Worm (Caenorhabditis elegans): ENCODE measurements around the gene C47A10.16.

Gene C47A10.16

ce11 chrV:17765077-17765476, at the start of gene C47A10.16, which contains the start of gene srh-283:
Gene C47A10.16 (minus strand): TSS chrV:17765177.
Gene srh-283 (plus strand): TSS chrV:17765348.
- TF ChIP-seq cog-1 (tag; optimal IDR thresholded peaks at IDR 0.05) (no peak), tab-1 (GFP tag; IDR thresholded peaks at IDR 0.05) (no peak), T22C8.4 (GFP tag; IDR thresholded peaks at IDR 0.05) (no peak), flt-1 (GFP tag; IDR thresholded peaks at IDR 0.05) (no peak), ref-1 (GFP tag; conservative IDR thresholded peaks at IDR 0.05) (no peak), ztf-29 (GFP tag; IDR thresholded peaks at IDR 0.05) (no peak), med-1 (GFP tag; optimal IDR thresholded peaks at IDR 0.05; ENCODE audit: insufficient read depth) (no peak), ztf-23 (GFP tag; IDR thresholded peaks at IDR 0.05) (no peak), klf-2 (GFP tag; conservative IDR thresholded peaks at IDR 0.05) (no peak)

DNA sequence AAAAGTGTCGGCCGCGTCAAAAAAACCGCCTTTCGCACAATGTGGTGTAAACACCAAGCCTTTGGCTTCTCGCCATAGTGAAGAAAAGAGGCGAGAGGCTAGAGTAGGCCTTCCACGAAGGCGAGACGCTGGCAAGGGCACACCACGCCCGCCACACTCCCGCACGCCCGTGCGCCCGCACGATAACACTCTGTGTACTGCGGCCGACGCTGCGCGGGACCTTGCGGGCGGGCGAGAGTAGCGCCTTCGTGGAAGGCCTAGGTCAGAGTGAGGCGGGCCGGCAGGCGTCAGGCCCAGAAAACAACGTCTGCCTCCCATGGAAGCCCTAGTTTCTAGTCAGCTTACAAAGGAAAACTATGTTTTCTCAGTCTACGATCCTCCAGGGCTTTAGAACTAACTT, 47.1 kb upstream of the C47A10.16 start:
- TF ChIP-seq T22C8.4 (GFP tag; IDR thresholded peaks at IDR 0.05) (no peak), ztf-29 (GFP tag; IDR thresholded peaks at IDR 0.05) (no peak), med-1 (GFP tag; optimal IDR thresholded peaks at IDR 0.05; ENCODE audit: insufficient read depth) (no peak), cog-1 (tag; optimal IDR thresholded peaks at IDR 0.05) (no peak), klf-2 (GFP tag; conservative IDR thresholded peaks at IDR 0.05) (no peak), ztf-23 (GFP tag; IDR thresholded peaks at IDR 0.05) (no peak), flt-1 (GFP tag; IDR thresholded peaks at IDR 0.05) (no peak), ref-1 (GFP tag; conservative IDR thresholded peaks at IDR 0.05) (no peak), tab-1 (GFP tag; IDR thresholded peaks at IDR 0.05) (no peak)

ce11 chrV:17810053-17810452, 45.1 kb upstream of the C47A10.16 start, which contains the start of gene srh-296:
Gene srh-296 (plus strand): TSS chrV:17810353.
- TF ChIP-seq ztf-23 (GFP tag; IDR thresholded peaks at IDR 0.05) = no peak
- TF ChIP-seq med-1 (GFP tag; optimal IDR thresholded peaks at IDR 0.05; ENCODE audit: insufficient read depth) = no peak
- TF ChIP-seq T22C8.4 (GFP tag; IDR thresholded peaks at IDR 0.05) = no peak
- no peak for TF ChIP-seq flt-1 (GFP tag; IDR thresholded peaks at IDR 0.05)
- TF ChIP-seq ztf-29 (GFP tag; IDR thresholded peaks at IDR 0.05) = no peak
- no peak for TF ChIP-seq tab-1 (GFP tag; IDR thresholded peaks at IDR 0.05)
- no peak for TF ChIP-seq ref-1 (GFP tag; conservative IDR thresholded peaks at IDR 0.05)
- TF ChIP-seq cog-1 (tag; optimal IDR thresholded peaks at IDR 0.05) = no peak
- TF ChIP-seq klf-2 (GFP tag; conservative IDR thresholded peaks at IDR 0.05) = no peak

ce11 chrV:17805323-17805722, 40.3 kb upstream of the C47A10.16 start, which contains the start of gene srh-291:
Gene srh-291 (plus strand): TSS chrV:17805623.
- TF ChIP-seq ztf-23 (GFP tag; IDR thresholded peaks at IDR 0.05) (no peak), cog-1 (tag; optimal IDR thresholded peaks at IDR 0.05) (no peak), ref-1 (GFP tag; conservative IDR thresholded peaks at IDR 0.05) (no peak), T22C8.4 (GFP tag; IDR thresholded peaks at IDR 0.05) (no peak), tab-1 (GFP tag; IDR thresholded peaks at IDR 0.05) (no peak), ztf-29 (GFP tag; IDR thresholded peaks at IDR 0.05) (no peak), klf-2 (GFP tag; conservative IDR thresholded peaks at IDR 0.05) (no peak), flt-1 (GFP tag; IDR thresholded peaks at IDR 0.05) (no peak), med-1 (GFP tag; optimal IDR thresholded peaks at IDR 0.05; ENCODE audit: insufficient read depth) (no peak)

DNA sequence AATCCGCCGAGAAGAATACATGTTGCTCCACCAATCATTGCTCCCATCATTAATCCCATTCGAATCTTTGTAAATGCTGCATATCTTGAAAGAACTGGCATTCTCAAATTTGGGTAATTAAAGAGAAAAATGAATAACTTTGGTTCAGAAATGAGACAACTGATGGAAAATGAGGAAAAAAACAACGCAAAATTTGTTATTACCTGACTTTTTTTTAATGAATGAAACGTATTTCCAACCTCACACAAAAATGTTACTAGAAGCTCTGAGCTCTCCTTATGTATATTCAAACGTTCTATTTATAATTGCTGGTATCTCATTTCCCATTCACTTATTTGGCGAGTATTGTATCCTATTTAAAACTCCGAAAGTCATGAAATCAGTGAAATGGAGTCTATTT, 37.5 kb upstream of the C47A10.16 start, which contains the start of the genes Y94A7B.11 and srh-292:
TSS of gene Y94A7B.11 (minus strand) at position 101 of the 400 bp plus-strand sequence.
TSS of gene srh-292 (plus strand) at position 251 of the 400 bp plus-strand sequence.
- TF ChIP-seq T22C8.4 (GFP tag; IDR thresholded peaks at IDR 0.05) = no peak
- TF ChIP-seq cog-1 (tag; optimal IDR thresholded peaks at IDR 0.05) = no peak

ce11 chrV:17800538-17800937, 35.6 kb upstream of the C47A10.16 start, which contains the start of gene srh-287:
Gene srh-287 (plus strand): TSS chrV:17800838.
- TF ChIP-seq flt-1 (GFP tag; IDR thresholded peaks at IDR 0.05) = no peak
- no peak for TF ChIP-seq ztf-29 (GFP tag; IDR thresholded peaks at IDR 0.05)
- no peak for TF ChIP-seq tab-1 (GFP tag; IDR thresholded peaks at IDR 0.05)
- no peak for TF ChIP-seq cog-1 (tag; optimal IDR thresholded peaks at IDR 0.05)
- no peak for TF ChIP-seq ref-1 (GFP tag; conservative IDR thresholded peaks at IDR 0.05)
- TF ChIP-seq ztf-23 (GFP tag; IDR thresholded peaks at IDR 0.05) = no peak
- no peak for TF ChIP-seq klf-2 (GFP tag; conservative IDR thresholded peaks at IDR 0.05)
- no peak for TF ChIP-seq med-1 (GFP tag; optimal IDR thresholded peaks at IDR 0.05; ENCODE audit: insufficient read depth)
- no peak for TF ChIP-seq T22C8.4 (GFP tag; IDR thresholded peaks at IDR 0.05)

- TF ChIP-seq tab-1 (GFP tag; IDR thresholded peaks at IDR 0.05) = no peak
- TF ChIP-seq ref-1 (GFP tag; conservative IDR thresholded peaks at IDR 0.05) = no peak
- no peak for TF ChIP-seq klf-2 (GFP tag; conservative IDR thresholded peaks at IDR 0.05)
- TF ChIP-seq ztf-29 (GFP tag; IDR thresholded peaks at IDR 0.05) = no peak
These were observed 33.8 kb upstream of the C47A10.16 start, which contains the start of gene srx-18 for ce11 chrV:17798789-17799188. Gene srx-18 (minus strand): TSS chrV:17798889.

DNA sequence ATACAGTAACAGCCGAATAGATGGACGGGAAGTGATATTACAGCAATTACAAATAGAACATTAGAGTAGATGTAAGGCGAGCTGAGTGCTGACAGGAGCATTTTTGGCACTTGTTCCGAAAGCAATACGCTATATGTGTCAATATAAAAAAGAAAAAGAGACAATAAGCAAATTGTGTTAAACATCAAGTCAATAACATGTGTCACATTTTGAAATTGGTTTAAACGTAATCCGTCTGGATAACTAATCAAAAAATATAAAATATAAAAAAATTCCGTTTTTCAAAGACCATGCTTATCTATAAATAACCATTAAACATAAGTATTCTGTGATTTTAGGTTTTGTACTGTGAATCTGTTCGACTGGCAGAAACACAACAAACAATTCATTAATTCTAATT, 30.7 kb upstream of the C47A10.16 start, which contains the start of gene srh-288:
TSS of gene srh-288 (minus strand) at position 101 of the 400 bp plus-strand sequence.
- TF ChIP-seq klf-2 (GFP tag; conservative IDR thresholded peaks at IDR 0.05) (no peak), ref-1 (GFP tag; conservative IDR thresholded peaks at IDR 0.05) (no peak), T22C8.4 (GFP tag; IDR thresholded peaks at IDR 0.05) (no peak), ztf-23 (GFP tag; IDR thresholded peaks at IDR 0.05) (no peak), cog-1 (tag; optimal IDR thresholded peaks at IDR 0.05) (no peak), flt-1 (GFP tag; IDR thresholded peaks at IDR 0.05) (no peak), tab-1 (GFP tag; IDR thresholded peaks at IDR 0.05) (no peak), med-1 (GFP tag; optimal IDR thresholded peaks at IDR 0.05; ENCODE audit: insufficient read depth) (no peak), ztf-29 (GFP tag; IDR thresholded peaks at IDR 0.05) (no peak)

DNA sequence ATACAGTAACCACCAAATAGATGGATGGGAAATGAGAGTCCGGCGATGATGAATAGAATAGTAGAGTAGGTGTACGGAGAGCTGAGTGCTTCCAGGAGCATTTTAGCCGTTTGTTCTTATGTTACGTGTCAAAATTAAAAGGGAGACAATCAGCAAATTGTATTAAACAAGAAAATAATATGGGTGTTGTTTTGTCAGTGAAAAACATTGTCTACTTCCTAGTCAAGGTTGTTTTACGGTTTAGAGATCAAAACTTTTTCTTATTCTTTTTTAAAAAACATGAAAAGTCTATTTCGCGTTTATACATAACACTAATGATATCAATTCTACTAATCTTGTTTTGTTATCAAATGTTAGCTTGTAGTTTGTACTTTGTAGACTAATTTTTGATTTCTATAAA, 29.0 kb upstream of the C47A10.16 start, which contains the start of gene srh-289:
TSS of gene srh-289 (minus strand) at position 101 of the 400 bp plus-strand sequence.
- TF ChIP-seq tab-1 (GFP tag; IDR thresholded peaks at IDR 0.05) = no peak
- no peak for TF ChIP-seq cog-1 (tag; optimal IDR thresholded peaks at IDR 0.05)
- TF ChIP-seq ref-1 (GFP tag; conservative IDR thresholded peaks at IDR 0.05) = no peak
- no peak for TF ChIP-seq flt-1 (GFP tag; IDR thresholded peaks at IDR 0.05)
- no peak for TF ChIP-seq ztf-23 (GFP tag; IDR thresholded peaks at IDR 0.05)
- no peak for TF ChIP-seq klf-2 (GFP tag; conservative IDR thresholded peaks at IDR 0.05)
- no peak for TF ChIP-seq T22C8.4 (GFP tag; IDR thresholded peaks at IDR 0.05)
- no peak for TF ChIP-seq ztf-29 (GFP tag; IDR thresholded peaks at IDR 0.05)
- no peak for TF ChIP-seq med-1 (GFP tag; optimal IDR thresholded peaks at IDR 0.05; ENCODE audit: insufficient read depth)

DNA sequence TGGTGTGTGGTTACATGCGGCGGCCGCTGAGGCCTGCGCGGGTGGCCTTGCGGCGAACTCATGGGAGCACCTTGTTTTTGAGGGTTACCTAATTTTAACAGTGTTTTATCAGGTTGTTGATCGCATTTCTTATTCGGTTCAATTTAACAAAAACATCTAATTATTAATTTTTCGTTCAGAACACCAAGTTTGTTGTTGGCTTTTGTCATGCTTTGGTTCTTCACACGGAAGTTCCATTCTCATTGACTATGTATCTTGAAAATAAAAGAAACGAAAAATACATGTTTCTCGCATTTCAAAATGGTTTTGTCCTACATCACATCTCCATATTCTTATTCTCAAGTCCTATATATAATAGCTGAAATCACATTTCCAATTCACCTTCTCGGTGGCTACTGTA, 25.2 kb upstream of the C47A10.16 start, which contains the start of gene srh-290:
TSS of gene srh-290 (plus strand) at position 301 of the 400 bp plus-strand sequence.
- TF ChIP-seq flt-1 (GFP tag; IDR thresholded peaks at IDR 0.05) (no peak), cog-1 (tag; optimal IDR thresholded peaks at IDR 0.05) (no peak), tab-1 (GFP tag; IDR thresholded peaks at IDR 0.05) (no peak), ref-1 (GFP tag; conservative IDR thresholded peaks at IDR 0.05) (no peak), med-1 (GFP tag; optimal IDR thresholded peaks at IDR 0.05; ENCODE audit: insufficient read depth) (no peak), ztf-29 (GFP tag; IDR thresholded peaks at IDR 0.05) (no peak), ztf-23 (GFP tag; IDR thresholded peaks at IDR 0.05) (no peak), klf-2 (GFP tag; conservative IDR thresholded peaks at IDR 0.05) (no peak), T22C8.4 (GFP tag; IDR thresholded peaks at IDR 0.05) (no peak)
